Worm (Caenorhabditis elegans) whole organism, L4 larva: Measurements from ENCODE around the gene ama-1.

Experiments
- D1046.2 ChIP-seq: fragments of 200-800 bp; sonication (Bioruptor generic); IDR thresholded peaks from 2 replicates; pipeline ENCODE4 v1.3.6; 2022; ENCODE audit warnings: missing genetic modification characterization, missing compliant biosample characterization
- R02D3.7 ChIP-seq: fragments of 150-350 bp; sonication (generic microtip); optimal IDR thresholded peaks from 3 replicates; lab custom pipeline; 2014; ENCODE audit warnings: missing biosample characterization, missing genetic modification characterization
- Y5F2A.4 ChIP-seq: fragments of 200-800 bp; sonication (Bioruptor generic); optimal IDR thresholded peaks from 2 replicates; lab custom pipeline; 2018; ENCODE audit warnings: mild to moderate bottlenecking, missing genetic modification characterization, missing compliant biosample characterization
- ZK337.2 ChIP-seq: fragments of 200-800 bp; sonication (Bioruptor generic); IDR thresholded peaks from 2 replicates; pipeline ENCODE4 v1.3.6; 2022; ENCODE audit warnings: missing genetic modification reagents, missing genetic modification characterization, missing compliant biosample characterization
- attf-4 ChIP-seq: sonication (generic microtip); optimal IDR thresholded peaks from 3 replicates; lab custom pipeline; 2017; ENCODE audit warnings: missing biosample characterization, missing genetic modification characterization
- ceh-32 ChIP-seq: sonication (generic microtip); optimal IDR thresholded peaks from 2 replicates; lab custom pipeline; 2016; ENCODE audit warnings: mild to moderate bottlenecking, missing genetic modification characterization, missing compliant biosample characterization; ENCODE audit not compliant: poor library complexity
- ceh-44 ChIP-seq: fragments of 200-800 bp; sonication (Bioruptor generic); IDR thresholded peaks from 2 replicates; pipeline ENCODE4 v1.3.6; 2022; ENCODE audit warnings: missing genetic modification reagents, missing genetic modification characterization, missing compliant biosample characterization
- ceh-82 ChIP-seq: sonication (generic microtip); optimal IDR thresholded peaks from 2 replicates; lab custom pipeline; 2017; ENCODE audit warnings: missing biosample characterization, missing genetic modification characterization
- cey-2 ChIP-seq: sonication (generic microtip); optimal IDR thresholded peaks from 3 replicates; lab custom pipeline; 2017; ENCODE audit warnings: missing genetic modification characterization, mild to moderate bottlenecking, missing compliant biosample characterization, antibody characterized with exemption, borderline replicate concordance; ENCODE audit not compliant: insufficient read depth
- daf-16 ChIP-seq, 3 experiments: sonication (generic microtip); optimal IDR thresholded peaks; 2 replicates each; lab custom pipeline; 2016 to 2017; ENCODE audit warnings: missing genetic modification characterization in 3 of 3, missing genetic modification reagents in 3 of 3, mild to moderate bottlenecking in 2 of 3, missing compliant biosample characterization in 2 of 3, missing biosample characterization in 1 of 3, moderate library complexity in 1 of 3
- dmd-6 ChIP-seq: fragments of 200-800 bp; sonication (Bioruptor generic); IDR thresholded peaks from 2 replicates; pipeline ENCODE4 v1.3.6; 2022; ENCODE audit warnings: missing genetic modification reagents, missing genetic modification characterization, missing compliant biosample characterization
- dve-1 ChIP-seq: sonication (generic microtip); optimal IDR thresholded peaks from 2 replicates; lab custom pipeline; 2017; ENCODE audit warnings: antibody characterized with exemption, mild to moderate bottlenecking, missing genetic modification characterization, missing compliant biosample characterization; ENCODE audit not compliant: insufficient read depth
- egl-27 ChIP-seq: sonication (generic microtip); optimal IDR thresholded peaks from 3 replicates; lab custom pipeline; 2017; ENCODE audit warnings: missing biosample characterization, missing genetic modification reagents, missing genetic modification characterization
- hlh-11 ChIP-seq: fragments of 200-800 bp; sonication (Bioruptor generic); optimal IDR thresholded peaks from 2 replicates; lab custom pipeline; 2018; ENCODE audit warnings: mild to moderate bottlenecking, missing genetic modification characterization, missing compliant biosample characterization
- hmg-1.1 ChIP-seq: fragments of 200-800 bp; sonication (Bioruptor generic); IDR thresholded peaks from 2 replicates; pipeline ENCODE4 v1.3.6; 2022; ENCODE audit warnings: missing genetic modification reagents, missing genetic modification characterization, missing compliant biosample characterization
- lin-13 ChIP-seq: fragments of 150-350 bp; optimal IDR thresholded peaks from 2 replicates; lab custom pipeline; 2014; ENCODE audit warnings: missing biosample characterization, missing genetic modification reagents, missing genetic modification characterization
- lin-29 ChIP-seq: fragments of 200-800 bp; sonication (Bioruptor generic); IDR thresholded peaks from 2 replicates; pipeline ENCODE4 v1.3.6; 2022; ENCODE audit warnings: missing genetic modification reagents, missing genetic modification characterization, missing compliant biosample characterization
- lsy-2 ChIP-seq, 2 experiments: fragments of 150-350 bp in 1 of 2; sonication (generic microtip) in 1 of 2; optimal IDR thresholded peaks; 2 replicates each; lab custom pipeline; 2014 to 2017; ENCODE audit warnings: missing biosample characterization in 2 of 2, missing genetic modification characterization in 2 of 2
- mdl-1 ChIP-seq, 2 experiments: fragments of 150-350 bp in 1 of 2; sonication (generic microtip) in 1 of 2; optimal IDR thresholded peaks; 2 replicates each; lab custom pipeline; 2014 to 2017; ENCODE audit warnings: missing biosample characterization in 2 of 2, missing genetic modification characterization in 2 of 2
- mes-2 ChIP-seq: sonication (generic microtip); optimal IDR thresholded peaks from 2 replicates; lab custom pipeline; 2016; ENCODE audit warnings: missing genotype, mild to moderate bottlenecking, missing genetic modification characterization, missing compliant biosample characterization; ENCODE audit not compliant: poor library complexity, severe bottlenecking
- nhr-237 ChIP-seq: sonication (generic microtip); optimal IDR thresholded peaks from 2 replicates; lab custom pipeline; 2017; ENCODE audit warnings: missing biosample characterization, missing genetic modification characterization
- nhr-28 ChIP-seq: fragments of 150-350 bp; optimal IDR thresholded peaks from 2 replicates; lab custom pipeline; 2014; ENCODE audit warnings: missing biosample characterization, missing genetic modification characterization
- nhr-41 ChIP-seq: fragments of 200-800 bp; sonication (Bioruptor generic); IDR thresholded peaks from 2 replicates; pipeline ENCODE4 v1.3.6; 2022; ENCODE audit warnings: missing genetic modification reagents, missing genetic modification characterization, missing compliant biosample characterization
- nhr-48 ChIP-seq: sonication (generic microtip); optimal IDR thresholded peaks from 2 replicates; lab custom pipeline; 2016; ENCODE audit warnings: mild to moderate bottlenecking, missing genetic modification characterization, missing compliant biosample characterization
- nhr-77 ChIP-seq: fragments of 150-350 bp; optimal IDR thresholded peaks from 2 replicates; lab custom pipeline; 2014; ENCODE audit warnings: missing biosample characterization, missing genetic modification characterization
- php-3 ChIP-seq: fragments of 200-800 bp; sonication (Bioruptor generic); IDR thresholded peaks from 2 replicates; pipeline ENCODE4 v1.3.6; 2022; ENCODE audit warnings: missing genetic modification reagents, missing genetic modification characterization, missing compliant biosample characterization
- pqm-1 ChIP-seq: sonication (generic microtip); optimal IDR thresholded peaks from 2 replicates; lab custom pipeline; 2017; ENCODE audit warnings: missing biosample characterization, missing genetic modification characterization
- rbr-2 ChIP-seq: sonication (generic microtip); optimal IDR thresholded peaks from 2 replicates; lab custom pipeline; 2016; ENCODE audit warnings: missing genotype, missing genetic modification characterization, missing compliant biosample characterization
- set-16 ChIP-seq: fragments of 200-800 bp; sonication (Bioruptor generic); IDR thresholded peaks from 2 replicates; pipeline ENCODE4 v1.3.6; 2022; ENCODE audit warnings: missing genetic modification reagents, missing genetic modification characterization, missing compliant biosample characterization
- spr-1 ChIP-seq: sonication (generic microtip); optimal IDR thresholded peaks from 2 replicates; lab custom pipeline; 2016; ENCODE audit warnings: mild to moderate bottlenecking, missing genetic modification characterization, missing compliant biosample characterization
- zip-11 ChIP-seq: fragments of 200-800 bp; sonication (Bioruptor generic); IDR thresholded peaks from 2 replicates; pipeline ENCODE4 v1.3.6; 2022; ENCODE audit warnings: missing genetic modification characterization, missing compliant biosample characterization

Gene ama-1

ce11 chrIV:4272167-4272566, 24.3 kb downstream of the ama-1 start, which contains the start of gene F36A4.1:
F36A4.1 (plus strand) TSS chrIV:4272467.
- TF ChIP-seq lin-13 (GFP tag; lab: Kevin White, UChicago) = no peak
- no peak for TF ChIP-seq dve-1 (tag; lab: Kevin White, UChicago)
- no peak for TF ChIP-seq Y5F2A.4 (GFP tag; lab: Kevin White, UChicago)
- TF ChIP-seq nhr-48 (tag; lab: Kevin White, UChicago) = no peak
- no peak for TF ChIP-seq ceh-44
- no peak for TF ChIP-seq mdl-1 (tag; optimal IDR thresholded peaks at IDR 0.05; lab: Kevin White, UChicago)
- TF ChIP-seq rbr-2 (tag; lab: Kevin White, UChicago) = no peak
- no peak for TF ChIP-seq cey-2
- TF ChIP-seq ceh-82 (tag; lab: Kevin White, UChicago) = no peak
- TF ChIP-seq php-3 (GFP tag; lab: Robert Waterston, UW) = no peak
- no peak for TF ChIP-seq zip-11 (GFP tag; lab: Robert Waterston, UW)
- TF ChIP-seq spr-1 = no peak
- TF ChIP-seq lsy-2 (tag; optimal IDR thresholded peaks at IDR 0.05; lab: Kevin White, UChicago) = no peak
- no peak for TF ChIP-seq nhr-237 (tag; lab: Kevin White, UChicago)
- TF ChIP-seq attf-4 (tag; lab: Kevin White, UChicago) = no peak

- TF ChIP-seq egl-27 (tag; lab: Kevin White, UChicago) = no peak
- TF ChIP-seq hlh-11 (tag; lab: Kevin White, UChicago) = peak; percentile 10
- peak; percentile 70 for TF ChIP-seq mes-2 (tag; lab: Kevin White, UChicago)
- 0 out of 2 replicates have a peak, but pooled peaks have one; percentile 29 for TF ChIP-seq hmg-1.1 (GFP tag; lab: Robert Waterston, UW)
These were observed 29.8 kb downstream of the ama-1 start, which contains the start of gene nhr-78 for ce11 chrIV:4277694-4278093. nhr-78 (minus strand) TSS chrIV:4277875.

ce11 chrIV:4284020-4284419, 36.1 kb downstream of the ama-1 start, which contains the start of gene F15E6.6:
F15E6.6 (minus strand) TSS chrIV:4284120.
- TF ChIP-seq daf-16 (GFP tag; optimal IDR thresholded peaks at IDR 0.05; lab: Kevin White, UChicago) (no peak), daf-16 (tag; optimal IDR thresholded peaks at IDR 0.05; lab: Kevin White, UChicago) (peak; percentile 20), rbr-2 (tag; lab: Kevin White, UChicago) (no peak), lin-29 (GFP tag; lab: Robert Waterston, UW) (no peak), D1046.2 (GFP tag; lab: Robert Waterston, UW) (no peak)

ce11 chrIV:4284989-4285388, 37.1 kb downstream of the ama-1 start:
- no peak for TF ChIP-seq daf-16 (GFP tag; optimal IDR thresholded peaks at IDR 0.05; lab: Kevin White, UChicago)
- TF ChIP-seq daf-16 (tag; optimal IDR thresholded peaks at IDR 0.05; lab: Kevin White, UChicago) = peak; percentile 61
- TF ChIP-seq dmd-6 (GFP tag; lab: Robert Waterston, UW) = peak; percentile 45; the same call in 1 of the 2 replicates
- peak; percentile 8 for TF ChIP-seq nhr-77 (tag; lab: Kevin White, UChicago)
- TF ChIP-seq nhr-28 = peak; percentile 58
- TF ChIP-seq R02D3.7 (tag; lab: Kevin White, UChicago) = no peak
- peak; percentile 56 for TF ChIP-seq pqm-1 (tag; lab: Kevin White, UChicago)

- TF ChIP-seq ceh-32 (tag; lab: Kevin White, UChicago) (no peak), nhr-41 (GFP tag; lab: Robert Waterston, UW) (no peak), ZK337.2 (GFP tag; lab: Robert Waterston, UW) (no peak), set-16 (GFP tag; lab: Robert Waterston, UW) (no peak), D1046.2 (GFP tag; lab: Robert Waterston, UW) (no peak), nhr-77 (tag; lab: Kevin White, UChicago) (no peak), lin-29 (GFP tag; lab: Robert Waterston, UW) (no peak), lin-13 (GFP tag; lab: Kevin White, UChicago) (no peak)
These were observed 40.5 kb downstream of the ama-1 start, which contains the start of gene srv-4 for ce11 chrIV:4288332-4288731. srv-4 (minus strand) TSS chrIV:4288432.
